Fruit fly (Drosophila melanogaster) whole organism, pupa: ENCODE results near the gene Syx13.

Experiments used
- CG10348 ChIP-seq: fragments of 200-800 bp; sonication (Bioruptor generic); IDR thresholded peaks from 2 replicates; pipeline ENCODE4 v1.3.6; 2022; ENCODE audit warnings: missing biosample characterization, missing genetic modification characterization
- CG12605 ChIP-seq: fragments of 200-800 bp; sonication (Bioruptor generic); IDR thresholded peaks from 2 replicates; pipeline ENCODE4 v1.3.6; 2022; ENCODE audit warnings: missing biosample characterization, missing genetic modification characterization
- CG13204 ChIP-seq: fragments of 200-800 bp; sonication (Bioruptor generic); optimal IDR thresholded peaks from 2 replicates; lab custom pipeline; 2018; ENCODE audit warnings: missing biosample characterization, mild to moderate bottlenecking, missing genetic modification characterization, moderate library complexity
- CG14655 ChIP-seq: fragments of 200-800 bp; sonication (Bioruptor generic); optimal IDR thresholded peaks from 3 replicates; lab custom pipeline; 2017; ENCODE audit warnings: mild to moderate bottlenecking, missing biosample characterization, missing genetic modification reagents, missing genetic modification characterization
- CG15710 ChIP-seq: fragments of 200-800 bp; sonication (Bioruptor generic); optimal IDR thresholded peaks from 2 replicates; lab custom pipeline; 2018; ENCODE audit warnings: missing biosample characterization, mild to moderate bottlenecking, missing genetic modification characterization, moderate library complexity
- CG17806 ChIP-seq: fragments of 200-800 bp; sonication (Bioruptor generic); optimal IDR thresholded peaks from 2 replicates; lab custom pipeline; 2018; ENCODE audit warnings: missing biosample characterization, mild to moderate bottlenecking, missing genetic modification characterization, moderate library complexity
- CG32121 ChIP-seq: fragments of 200-800 bp; sonication (Bioruptor generic); IDR thresholded peaks from 2 replicates; pipeline ENCODE4 v1.3.6; 2022; ENCODE audit warnings: missing biosample characterization, missing genetic modification characterization
- CG34367 ChIP-seq: fragments of 200-800 bp; sonication (Bioruptor generic); optimal IDR thresholded peaks from 2 replicates; lab custom pipeline; 2018; ENCODE audit warnings: missing biosample characterization, mild to moderate bottlenecking, missing genetic modification characterization
- CG4496 ChIP-seq: fragments of 200-800 bp; sonication (Bioruptor generic); IDR thresholded peaks from 3 replicates; pipeline ENCODE4 v1.3.6; 2022; ENCODE audit warnings: missing biosample characterization, missing genetic modification characterization
- CG8159 ChIP-seq: fragments of 200-800 bp; sonication (Bioruptor generic); optimal IDR thresholded peaks from 3 replicates; lab custom pipeline; 2018; ENCODE audit warnings: missing biosample characterization, mild to moderate bottlenecking, missing genetic modification characterization, moderate library complexity
- CG8301 ChIP-seq: fragments of 200-800 bp; sonication (Bioruptor generic); optimal IDR thresholded peaks from 2 replicates; lab custom pipeline; 2018; ENCODE audit warnings: missing biosample characterization, mild to moderate bottlenecking, missing genetic modification characterization
- CG9948 ChIP-seq: fragments of 200-800 bp; sonication (Bioruptor generic); optimal IDR thresholded peaks from 2 replicates; lab custom pipeline; 2018; ENCODE audit warnings: missing biosample characterization, mild to moderate bottlenecking, missing genetic modification characterization, moderate library complexity
- D1 ChIP-seq: fragments of 200-800 bp; sonication (Bioruptor generic); optimal IDR thresholded peaks from 2 replicates; lab custom pipeline; 2018; ENCODE audit warnings: missing biosample characterization, mild to moderate bottlenecking, missing genetic modification characterization, moderate library complexity
- EcR ChIP-seq: fragments of 200-800 bp; sonication (Bioruptor generic); optimal IDR thresholded peaks from 3 replicates; lab custom pipeline; 2019; ENCODE audit warnings: missing biosample characterization, missing genetic modification characterization, mild to moderate bottlenecking, moderate library complexity, missing genetic modification reagents
- Ets98B ChIP-seq: fragments of 200-800 bp; sonication (Bioruptor generic); IDR thresholded peaks from 2 replicates; pipeline ENCODE4 v1.3.6; 2022; ENCODE audit warnings: missing biosample characterization, missing genetic modification characterization
- Pif1A ChIP-seq: fragments of 200-800 bp; sonication (Bioruptor generic); optimal IDR thresholded peaks from 3 replicates; lab custom pipeline; 2016; ENCODE audit warnings: missing biosample characterization, missing genetic modification characterization
- Pif1B ChIP-seq: fragments of 200-800 bp; sonication (Bioruptor generic); optimal IDR thresholded peaks from 3 replicates; lab custom pipeline; 2016; ENCODE audit warnings: missing biosample characterization, missing genetic modification characterization
- Snoo ChIP-seq: fragments of 200-800 bp; sonication (Bioruptor generic); optimal IDR thresholded peaks from 3 replicates; lab custom pipeline; 2017; ENCODE audit warnings: missing biosample characterization, mild to moderate bottlenecking, missing genetic modification characterization, inconsistent platforms
- fd96Ca ChIP-seq: fragments of 200-800 bp; sonication (Bioruptor generic); IDR thresholded peaks from 3 replicates; pipeline ENCODE4 v1.3.6; 2022; ENCODE audit warnings: missing biosample characterization, missing genetic modification characterization
- gl ChIP-seq: fragments of 200-800 bp; sonication (Bioruptor generic); optimal IDR thresholded peaks from 2 replicates; lab custom pipeline; 2018; ENCODE audit warnings: missing biosample characterization, mild to moderate bottlenecking, missing genetic modification characterization
- rn ChIP-seq: fragments of 200-800 bp; sonication (Bioruptor generic); IDR thresholded peaks from 2 replicates; pipeline ENCODE4 v1.3.6; 2022; ENCODE audit warnings: missing biosample characterization, missing genetic modification characterization

Gene Syx13

dm6 chr3L:13015195-13015822 is 28.9 kb upstream of the Syx13 start, which contains the start of gene MICAL-like:
TSS of gene MICAL-like (minus strand) at chr3L:13015332.
- TF ChIP-seq gl (tag; lab: Kevin White, UChicago) (no peak), CG4496 (GFP tag; lab: Robert Waterston, UW) (peak; percentile 25; the same call in 2 of the 3 replicates), EcR (GFP tag; lab: Kevin White, UChicago) (peak; percentile 89), CG10348 (GFP tag; lab: Robert Waterston, UW) (no peak), CG15710 (tag; lab: Kevin White, UChicago) (no peak), CG13204 (no peak), fd96Ca (no peak; the same call in 2 of the 3 replicates), D1 (tag; lab: Kevin White, UChicago) (no peak), Pif1B (no peak), Snoo (tag; lab: Kevin White, UChicago) (no peak)

dm6 chr3L:13015823-13016465 is 28.3 kb upstream of the Syx13 start, which contains the start of gene CG11267:
TSS of gene CG11267 (plus strand) at chr3L:13016050.
- peak; percentile 96 for TF ChIP-seq CG4496 (GFP tag; lab: Robert Waterston, UW)
- peak; percentile 84 for TF ChIP-seq Pif1A (GFP tag; lab: Kevin White, UChicago)
- TF ChIP-seq CG14655, result peak; percentile 90
- peak; percentile 88 for TF ChIP-seq CG8301 (tag; lab: Kevin White, UChicago)
- TF ChIP-seq Snoo (tag; lab: Kevin White, UChicago), result peak; percentile 77
- peak; percentile 86 for TF ChIP-seq rn (GFP tag; lab: Robert Waterston, UW)
- TF ChIP-seq Ets98B (GFP tag; lab: Robert Waterston, UW), result peak; percentile 94
- peak; percentile 55; the same call in 2 of the 3 replicates for TF ChIP-seq fd96Ca
- no peak for TF ChIP-seq CG13204
- peak; percentile 84 for TF ChIP-seq CG12605
- TF ChIP-seq D1 (tag; lab: Kevin White, UChicago), result peak; percentile 56
- TF ChIP-seq CG8159 (tag; lab: Kevin White, UChicago), result peak; percentile 89
- TF ChIP-seq CG34367 (tag; lab: Kevin White, UChicago), result peak; percentile 79
- TF ChIP-seq CG10348 (GFP tag; lab: Robert Waterston, UW), result peak; percentile 76
- TF ChIP-seq CG32121 (GFP tag; lab: Robert Waterston, UW), result peak; percentile 84
- peak; percentile 79 for TF ChIP-seq CG15710 (tag; lab: Kevin White, UChicago)
- peak; percentile 88 for TF ChIP-seq CG17806 (tag; lab: Kevin White, UChicago)
- peak; percentile 83 for TF ChIP-seq CG9948 (tag; lab: Kevin White, UChicago)
- TF ChIP-seq EcR (GFP tag; lab: Kevin White, UChicago), result peak; percentile 82
- peak; percentile 69 for TF ChIP-seq gl (tag; lab: Kevin White, UChicago)
- peak; percentile 73 for TF ChIP-seq Pif1B

- peak; percentile 88 for TF ChIP-seq CG14655
- TF ChIP-seq D1 (tag; lab: Kevin White, UChicago), result peak; percentile 72
- peak; percentile 93 for TF ChIP-seq CG34367 (tag; lab: Kevin White, UChicago)
- peak; percentile 98 for TF ChIP-seq CG4496 (GFP tag; lab: Robert Waterston, UW)
- TF ChIP-seq CG8301 (tag; lab: Kevin White, UChicago), result peak; percentile 83
- peak; percentile 82 for TF ChIP-seq CG10348 (GFP tag; lab: Robert Waterston, UW)
- peak; percentile 82 for TF ChIP-seq Pif1B
- peak; percentile 98 for TF ChIP-seq CG15710 (tag; lab: Kevin White, UChicago)
- peak; percentile 90 for TF ChIP-seq rn (GFP tag; lab: Robert Waterston, UW)
- TF ChIP-seq gl (tag; lab: Kevin White, UChicago), result peak; percentile 41
- peak; percentile 74 for TF ChIP-seq CG13204
- TF ChIP-seq CG32121 (GFP tag; lab: Robert Waterston, UW), result peak; percentile 98
- TF ChIP-seq CG12605, result peak; percentile 97
- peak; percentile 87 for TF ChIP-seq CG17806 (tag; lab: Kevin White, UChicago)
- peak; percentile 88 for TF ChIP-seq CG9948 (tag; lab: Kevin White, UChicago)
- peak; percentile 82 for TF ChIP-seq Pif1A (GFP tag; lab: Kevin White, UChicago)
- peak; percentile 38 for TF ChIP-seq EcR (GFP tag; lab: Kevin White, UChicago)
- peak; percentile 66; the same call in 1 of the 3 replicates for TF ChIP-seq fd96Ca
- peak; percentile 97 for TF ChIP-seq Snoo (tag; lab: Kevin White, UChicago)
- peak; percentile 90 for TF ChIP-seq CG8159 (tag; lab: Kevin White, UChicago)
- TF ChIP-seq Ets98B (GFP tag; lab: Robert Waterston, UW), result peak; percentile 94
Measured at dm6 chr3L:13017803-13018324, 26.4 kb upstream of the Syx13 start, which contains the start of the genes mRpL20 and Icmt. TSS of gene mRpL20 (minus strand) at chr3L:13017867. TSS of gene Icmt (plus strand) at chr3L:13018266.

dm6 chr3L:13019249-13019956 is 24.8 kb upstream of the Syx13 start:
- no peak for TF ChIP-seq CG8301 (tag; lab: Kevin White, UChicago)
- TF ChIP-seq CG34367 (tag; lab: Kevin White, UChicago), result no peak
- TF ChIP-seq CG10348 (GFP tag; lab: Robert Waterston, UW), result no peak
- TF ChIP-seq D1 (tag; lab: Kevin White, UChicago), result no peak
